Fruit fly (Drosophila melanogaster): Measurements from ENCODE around the gene wol.
A peak's percentile ranks its signal among the peaks of the same experiment; 100 is the strongest.

The wol gene

DNA sequence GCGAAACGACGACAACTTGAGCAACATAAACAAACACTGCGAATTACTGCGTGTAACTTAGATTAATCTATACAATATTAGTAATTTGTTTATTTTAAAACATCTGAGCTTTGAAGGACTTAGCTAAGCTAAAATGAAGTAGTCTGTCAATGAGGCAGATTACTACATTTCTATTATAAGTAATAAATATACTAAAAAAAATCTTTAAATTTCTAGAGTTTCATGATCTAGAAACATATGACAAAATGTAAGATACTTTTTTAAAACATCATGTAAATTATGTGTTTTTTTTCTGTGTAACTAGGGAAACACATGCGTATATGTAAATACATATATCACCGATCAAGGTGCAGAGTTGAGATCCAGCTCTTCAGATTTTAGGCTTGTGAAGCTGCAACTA is 36.6 kb downstream of the wol start (continued):
- TF ChIP-seq ac (GFP tag; optimal IDR thresholded peaks at IDR 0.05) (no peak), Spps (tag; optimal IDR thresholded peaks at IDR 0.05) (no peak), CG15269 (tag; optimal IDR thresholded peaks at IDR 0.05) (peak; percentile 87), CG6254 (GFP tag; optimal IDR thresholded peaks at IDR 0.05) (peak; percentile 24), CG8290 (GFP tag; optimal IDR thresholded peaks at IDR 0.05) (no peak), CG8290 (tag; optimal IDR thresholded peaks at IDR 0.05) (no peak), phol (tag; optimal IDR thresholded peaks at IDR 0.05) (peak; percentile 82), stc (GFP tag; IDR thresholded peaks at IDR 0.05) (peak; percentile 79), grau (tag; optimal IDR thresholded peaks at IDR 0.05) (peak; percentile 53), Vsx1 (GFP tag; optimal IDR thresholded peaks at IDR 0.05) (peak; percentile 22), CG2875 (GFP tag; optimal IDR thresholded peaks at IDR 0.05) (peak; percentile 45), seq (GFP tag; IDR thresholded peaks at IDR 0.05) (peak; percentile 66), oc (tag; optimal IDR thresholded peaks at IDR 0.05) (peak; percentile 9), unpg (GFP tag; optimal IDR thresholded peaks at IDR 0.05) (peak; percentile 62), Fer1 (GFP tag; optimal IDR thresholded peaks at IDR 0.05) (peak; percentile 62), Meics (GFP tag; optimal IDR thresholded peaks at IDR 0.05) (peak; percentile 68), mam (GFP tag; optimal IDR thresholded peaks at IDR 0.05) (no peak), CG10147 (GFP tag; optimal IDR thresholded peaks at IDR 0.05) (peak; percentile 58), CG17829 (tag; optimal IDR thresholded peaks at IDR 0.05) (peak; percentile 47), CG4282 (GFP tag; optimal IDR thresholded peaks at IDR 0.05) (no peak), Xrp1 (GFP tag; IDR thresholded peaks at IDR 0.05) (peak; percentile 47; the same call in 1 of the 2 replicates), Jarid2 (GFP tag; optimal IDR thresholded peaks at IDR 0.05) (no peak), az2 (GFP tag; optimal IDR thresholded peaks at IDR 0.05) (peak; percentile 11), Med (GFP tag) (peak; percentile 51), pnt (GFP tag; optimal IDR thresholded peaks at IDR 0.05) (no peak), CG1602 (GFP tag; optimal IDR thresholded peaks at IDR 0.05) (peak; percentile 17), CG18599 (GFP tag; optimal IDR thresholded peaks at IDR 0.05) (peak; percentile 52), gem (tag; optimal IDR thresholded peaks at IDR 0.05) (peak; percentile 86), grn (GFP tag; optimal IDR thresholded peaks at IDR 0.05) (no peak), MESR4 (GFP tag; optimal IDR thresholded peaks at IDR 0.05) (no peak), CG15514 (GFP tag; optimal IDR thresholded peaks at IDR 0.05) (peak; percentile 31), HHEX (GFP tag; optimal IDR thresholded peaks at IDR 0.05) (peak; percentile 55), ranshi (GFP tag; IDR thresholded peaks at IDR 0.05) (0 out of 2 replicates have a peak, but pooled peaks have one; percentile 45), CG10366 (GFP tag; IDR thresholded peaks at IDR 0.05) (peak; percentile 38), sob (GFP tag; IDR thresholded peaks at IDR 0.05) (0 out of 2 replicates have a peak, but pooled peaks have one; percentile 26)

DNA sequence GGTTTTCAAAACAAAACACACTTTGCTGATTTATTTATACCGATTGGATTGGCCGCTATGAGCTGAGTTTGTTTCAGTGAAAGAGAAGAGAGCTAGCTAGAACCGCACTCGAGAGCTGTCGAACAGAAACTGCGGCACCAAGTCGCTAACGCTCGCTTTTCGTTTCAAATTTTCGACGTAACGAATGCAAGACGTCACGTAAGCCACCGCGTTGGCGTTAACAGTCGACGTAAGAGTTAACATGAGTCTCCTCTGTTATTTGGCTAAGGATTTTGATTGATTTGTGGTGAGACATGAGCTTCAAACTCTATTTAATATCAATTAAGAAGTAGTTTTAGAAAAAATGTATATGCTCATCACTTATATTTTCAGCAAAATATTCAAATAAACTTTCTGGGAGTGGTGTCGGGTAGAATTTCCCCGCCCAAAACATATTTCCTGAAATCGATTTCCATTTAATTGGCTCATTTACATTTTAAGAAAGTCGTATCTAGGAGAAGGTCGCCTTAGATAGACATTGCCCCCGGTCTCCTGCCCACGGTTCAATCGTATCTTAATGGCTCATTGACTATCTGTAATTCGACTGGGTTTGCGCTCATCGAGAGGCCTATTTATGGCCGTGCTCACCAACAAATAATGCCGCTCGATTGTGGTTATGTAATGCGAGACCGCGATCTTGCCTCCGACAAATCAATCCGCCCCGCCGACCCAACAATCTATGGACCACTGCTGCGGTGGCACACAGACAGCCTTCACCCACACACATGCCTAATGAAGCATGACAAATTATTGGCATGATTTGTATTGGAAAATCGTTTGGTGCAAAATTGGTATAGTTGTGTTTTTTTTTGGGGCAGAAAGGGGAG is 45.2 kb downstream of the wol start, which contains the start of gene CG8086:
Gene CG8086, minus strand, starts transcription at position 102 of the 866 bp plus-strand sequence.
- no peak for TF ChIP-seq CG6175 (GFP tag; IDR thresholded peaks at IDR 0.05)
- TF ChIP-seq CG8089 (GFP tag; optimal IDR thresholded peaks at IDR 0.05) = no peak
- no peak for TF ChIP-seq CG12155 (GFP tag; optimal IDR thresholded peaks at IDR 0.05)
- no peak for TF ChIP-seq CG15696 (tag; optimal IDR thresholded peaks at IDR 0.05)
- TF ChIP-seq pros (GFP tag; optimal IDR thresholded peaks at IDR 0.05) = no peak
- TF ChIP-seq Rfx (GFP tag; IDR thresholded peaks at IDR 0.05) = peak; percentile 11; the same call in 1 of the 2 replicates
- peak; percentile 43 for TF ChIP-seq sens (GFP tag)
- peak; percentile 9; the same call in 1 of the 2 replicates for TF ChIP-seq Bgb (GFP tag; IDR thresholded peaks at IDR 0.05; ENCODE audit: partially characterized antibody)
- peak; percentile 99 for TF ChIP-seq CG9437 (GFP tag; optimal IDR thresholded peaks at IDR 0.05)
- TF ChIP-seq wor (GFP tag; IDR thresholded peaks at IDR 0.05) = no peak
- TF ChIP-seq CG32532 (GFP tag; IDR thresholded peaks at IDR 0.05) = 0 out of 2 replicates have a peak, but pooled peaks have one; percentile 11
- peak; percentile 60; the same call in 2 of the 4 replicates for TF ChIP-seq chinmo (GFP tag; IDR thresholded peaks at IDR 0.05; ENCODE audit: partially characterized antibody)
- no peak for TF ChIP-seq HmgD (GFP tag; optimal IDR thresholded peaks at IDR 0.05)
- no peak for TF ChIP-seq mld (GFP tag; IDR thresholded peaks at IDR 0.05; ENCODE audit: partially characterized antibody)
- 0 out of 3 replicates have a peak, but pooled peaks have one; percentile 2 for TF ChIP-seq CG11695 (GFP tag; IDR thresholded peaks at IDR 0.05)
